Worm (Caenorhabditis elegans) whole organism, L4 larva: Measurements from ENCODE around the gene C32D5.8.
A peak's percentile ranks its signal among the peaks of the same experiment; 100 is the strongest.

Experiments
- D1046.2 ChIP-seq: fragments of 200-800 bp; sonication (Bioruptor generic); IDR thresholded peaks from 2 replicates; pipeline ENCODE4 v1.3.6; 2022; ENCODE audit warnings: missing genetic modification characterization, missing compliant biosample characterization
- F49E8.2 ChIP-seq: sonication (generic microtip); optimal IDR thresholded peaks from 2 replicates; lab custom pipeline; 2016; ENCODE audit warnings: missing compliant biosample characterization, mild to moderate bottlenecking, missing genetic modification characterization, borderline replicate concordance
- R02D3.7 ChIP-seq: fragments of 150-350 bp; sonication (generic microtip); optimal IDR thresholded peaks from 3 replicates; lab custom pipeline; 2014; ENCODE audit warnings: missing biosample characterization, missing genetic modification characterization
- T20F7.1 ChIP-seq: fragments of 200-800 bp; sonication (Bioruptor generic); optimal IDR thresholded peaks from 2 replicates; lab custom pipeline; 2018; ENCODE audit warnings: mild to moderate bottlenecking, missing genetic modification characterization, missing compliant biosample characterization
- Y48G9A.11 ChIP-seq: fragments of 200-800 bp; sonication (Bioruptor generic); IDR thresholded peaks from 2 replicates; pipeline ENCODE4 v1.3.6; 2022; ENCODE audit warnings: missing genetic modification reagents, missing genetic modification characterization, missing compliant biosample characterization
- ZK546.5 ChIP-seq, 2 experiments: sonication (generic microtip); optimal IDR thresholded peaks; 2 replicates each; lab custom pipeline; 2017; ENCODE audit warnings: missing biosample characterization in 2 of 2, missing genetic modification characterization in 2 of 2
- aha-1 ChIP-seq: fragments of 150-350 bp; peaks from one replicate; lab custom pipeline; 2014; ENCODE audit warnings: missing biosample characterization, missing genetic modification characterization
- ama-1 ChIP-seq: fragments of 150-350 bp; optimal IDR thresholded peaks from 2 replicates; lab custom pipeline; 2014; ENCODE audit warnings: inconsistent platforms, mixed read lengths
- ceh-20 ChIP-seq: fragments of 200-800 bp; sonication (Bioruptor generic); IDR thresholded peaks from 2 replicates; pipeline ENCODE4 v1.3.6; 2022; ENCODE audit warnings: missing genetic modification reagents, missing genetic modification characterization, missing compliant biosample characterization
- ceh-28 ChIP-seq: fragments of 150-350 bp; optimal IDR thresholded peaks from 2 replicates; lab custom pipeline; 2014; ENCODE audit warnings: missing biosample characterization, missing genetic modification reagents, missing genetic modification characterization
- ceh-32 ChIP-seq: sonication (generic microtip); optimal IDR thresholded peaks from 2 replicates; lab custom pipeline; 2016; ENCODE audit warnings: mild to moderate bottlenecking, missing genetic modification characterization, missing compliant biosample characterization; ENCODE audit not compliant: poor library complexity
- ces-1 ChIP-seq: fragments of 150-350 bp; sonication (generic microtip); optimal IDR thresholded peaks from 4 replicates; lab custom pipeline; 2014; ENCODE audit warnings: missing biosample characterization, missing genetic modification reagents, missing genetic modification characterization
- ctbp-1 ChIP-seq: fragments of 200-800 bp; sonication (Bioruptor generic); IDR thresholded peaks from 2 replicates; pipeline ENCODE4 v1.3.6; 2022; ENCODE audit warnings: missing genetic modification reagents, missing genetic modification characterization, missing compliant biosample characterization
- daf-16 ChIP-seq, 3 experiments: sonication (generic microtip); optimal IDR thresholded peaks; 2 replicates each; lab custom pipeline; 2016 to 2017; ENCODE audit warnings: missing genetic modification characterization in 3 of 3, missing genetic modification reagents in 3 of 3, mild to moderate bottlenecking in 2 of 3, missing compliant biosample characterization in 2 of 3, missing biosample characterization in 1 of 3, moderate library complexity in 1 of 3
- dmd-6 ChIP-seq: fragments of 200-800 bp; sonication (Bioruptor generic); IDR thresholded peaks from 2 replicates; pipeline ENCODE4 v1.3.6; 2022; ENCODE audit warnings: missing genetic modification reagents, missing genetic modification characterization, missing compliant biosample characterization
- dpl-1 ChIP-seq: fragments of 150-350 bp; optimal IDR thresholded peaks from 2 replicates; lab custom pipeline; 2014; ENCODE audit warnings: missing biosample characterization, missing genetic modification reagents, missing genetic modification characterization
- dve-1 ChIP-seq: sonication (generic microtip); optimal IDR thresholded peaks from 2 replicates; lab custom pipeline; 2017; ENCODE audit warnings: antibody characterized with exemption, mild to moderate bottlenecking, missing genetic modification characterization, missing compliant biosample characterization; ENCODE audit not compliant: insufficient read depth
- egl-27 ChIP-seq: sonication (generic microtip); optimal IDR thresholded peaks from 3 replicates; lab custom pipeline; 2017; ENCODE audit warnings: missing biosample characterization, missing genetic modification reagents, missing genetic modification characterization
- fkh-10 ChIP-seq: fragments of 150-350 bp; optimal IDR thresholded peaks from 2 replicates; lab custom pipeline; 2014; ENCODE audit warnings: missing biosample characterization, missing genetic modification reagents, missing genetic modification characterization
- hlh-11 ChIP-seq: fragments of 200-800 bp; sonication (Bioruptor generic); optimal IDR thresholded peaks from 2 replicates; lab custom pipeline; 2018; ENCODE audit warnings: mild to moderate bottlenecking, missing genetic modification characterization, missing compliant biosample characterization
- hlh-30 ChIP-seq: sonication (generic microtip); optimal IDR thresholded peaks from 2 replicates; lab custom pipeline; 2017; ENCODE audit warnings: antibody characterized with exemption, mild to moderate bottlenecking, missing genetic modification characterization, missing compliant biosample characterization; ENCODE audit not compliant: insufficient read depth
- lim-7 ChIP-seq: fragments of 200-800 bp; sonication (Bioruptor generic); IDR thresholded peaks from 2 replicates; pipeline ENCODE4 v1.3.6; 2022; ENCODE audit warnings: missing genetic modification characterization, missing compliant biosample characterization
- lin-15B ChIP-seq: fragments of 150-350 bp; sonication (generic microtip); optimal IDR thresholded peaks from 3 replicates; lab custom pipeline; 2014; ENCODE audit warnings: missing biosample characterization, missing genetic modification characterization
- lin-39 ChIP-seq: fragments of 150-350 bp; optimal IDR thresholded peaks from 2 replicates; lab custom pipeline; 2014; ENCODE audit warnings: missing biosample characterization, missing genetic modification reagents, missing genetic modification characterization
- lsy-2 ChIP-seq, 2 experiments: fragments of 150-350 bp in 1 of 2; sonication (generic microtip) in 1 of 2; optimal IDR thresholded peaks; 2 replicates each; lab custom pipeline; 2014 to 2017; ENCODE audit warnings: missing biosample characterization in 2 of 2, missing genetic modification characterization in 2 of 2
- madf-5 ChIP-seq, 2 experiments: fragments of 200-800 bp; sonication (Bioruptor generic); IDR thresholded peaks; 2 replicates each; pipeline ENCODE4 v1.3.6; 2022; ENCODE audit warnings: missing compliant biosample characterization in 2 of 2, missing genetic modification characterization in 2 of 2
- mdt-29 ChIP-seq: fragments of 200-800 bp; sonication (Bioruptor generic); IDR thresholded peaks from 2 replicates; pipeline ENCODE4 v1.3.6; 2022; ENCODE audit warnings: missing genetic modification reagents, missing genetic modification characterization, missing compliant biosample characterization
- nhr-102 ChIP-seq: sonication (generic microtip); optimal IDR thresholded peaks from 2 replicates; lab custom pipeline; 2016; ENCODE audit warnings: mild to moderate bottlenecking, missing genetic modification characterization, moderate library complexity, missing compliant biosample characterization
- nhr-11 ChIP-seq: fragments of 150-350 bp; optimal IDR thresholded peaks from 2 replicates; lab custom pipeline; 2014; ENCODE audit warnings: missing biosample characterization, missing genetic modification characterization
- nhr-41 ChIP-seq: fragments of 200-800 bp; sonication (Bioruptor generic); IDR thresholded peaks from 2 replicates; pipeline ENCODE4 v1.3.6; 2022; ENCODE audit warnings: missing genetic modification reagents, missing genetic modification characterization, missing compliant biosample characterization
- nhr-6 ChIP-seq: fragments of 150-350 bp; optimal IDR thresholded peaks from 2 replicates; lab custom pipeline; 2014; ENCODE audit warnings: missing biosample characterization, missing genetic modification characterization
- php-3 ChIP-seq: fragments of 200-800 bp; sonication (Bioruptor generic); IDR thresholded peaks from 2 replicates; pipeline ENCODE4 v1.3.6; 2022; ENCODE audit warnings: missing genetic modification reagents, missing genetic modification characterization, missing compliant biosample characterization
- pqm-1 ChIP-seq: sonication (generic microtip); optimal IDR thresholded peaks from 2 replicates; lab custom pipeline; 2017; ENCODE audit warnings: missing biosample characterization, missing genetic modification characterization
- rbr-2 ChIP-seq: sonication (generic microtip); optimal IDR thresholded peaks from 2 replicates; lab custom pipeline; 2016; ENCODE audit warnings: missing genotype, missing genetic modification characterization, missing compliant biosample characterization
- saeg-2 ChIP-seq: fragments of 200-800 bp; sonication (Bioruptor generic); IDR thresholded peaks from 2 replicates; pipeline ENCODE4 v1.3.6; 2022; ENCODE audit warnings: missing genetic modification reagents, missing genetic modification characterization, missing compliant biosample characterization
- set-16 ChIP-seq: fragments of 200-800 bp; sonication (Bioruptor generic); IDR thresholded peaks from 2 replicates; pipeline ENCODE4 v1.3.6; 2022; ENCODE audit warnings: missing genetic modification reagents, missing genetic modification characterization, missing compliant biosample characterization
- snpc-4 ChIP-seq: fragments of 150-350 bp; optimal IDR thresholded peaks from 2 replicates; lab custom pipeline; 2014; ENCODE audit warnings: missing biosample characterization, missing genetic modification characterization
- spr-1 ChIP-seq: sonication (generic microtip); optimal IDR thresholded peaks from 2 replicates; lab custom pipeline; 2016; ENCODE audit warnings: mild to moderate bottlenecking, missing genetic modification characterization, missing compliant biosample characterization
- spr-3 ChIP-seq: fragments of 200-800 bp; sonication (Bioruptor generic); optimal IDR thresholded peaks from 2 replicates; lab custom pipeline; 2018; ENCODE audit warnings: mild to moderate bottlenecking, missing genetic modification characterization, missing compliant biosample characterization
- unc-130 ChIP-seq: sonication (generic microtip); optimal IDR thresholded peaks from 2 replicates; lab custom pipeline; 2016; ENCODE audit warnings: missing genetic modification reagents, missing genetic modification characterization, missing compliant biosample characterization
- unc-62 ChIP-seq, 3 experiments: fragments of 150-350 bp in 1 of 3; sonication (generic microtip); optimal IDR thresholded peaks in 2 of 3; peaks in 1 of 3; 1 replicate in 1 of 3; 2 replicates in 2 of 3; lab custom pipeline; 2014 to 2017; ENCODE audit warnings: missing biosample characterization in 3 of 3, missing genetic modification characterization in 3 of 3, missing genetic modification reagents in 3 of 3, missing genotype in 1 of 3
- zag-1 ChIP-seq: fragments of 150-350 bp; optimal IDR thresholded peaks from 2 replicates; lab custom pipeline; 2014; ENCODE audit warnings: missing biosample characterization, missing genetic modification characterization
- zip-11 ChIP-seq: fragments of 200-800 bp; sonication (Bioruptor generic); IDR thresholded peaks from 2 replicates; pipeline ENCODE4 v1.3.6; 2022; ENCODE audit warnings: missing genetic modification characterization, missing compliant biosample characterization
- zip-2 ChIP-seq: fragments of 150-350 bp; optimal IDR thresholded peaks from 2 replicates; lab custom pipeline; 2014; ENCODE audit warnings: missing biosample characterization, missing genetic modification characterization
- ztf-11 ChIP-seq: fragments of 150-350 bp; optimal IDR thresholded peaks from 2 replicates; lab custom pipeline; 2014; ENCODE audit warnings: missing biosample characterization, missing genetic modification characterization

C32D5.8 gene

ce11 chrII:6342455-6342854 is 3.3 kb downstream of the C32D5.8 start:
- TF ChIP-seq ZK546.5 (tag; optimal IDR thresholded peaks at IDR 0.05; lab: Kevin White, UChicago) (no peak), nhr-41 (no peak), aha-1 (peak; percentile 75), unc-62 (GFP tag; optimal IDR thresholded peaks at IDR 0.05 in 1 of 2; lab: Kevin White, UChicago) (peak in 1 of 2 experiments; percentile 23), unc-62 (tag; optimal IDR thresholded peaks at IDR 0.05; lab: Kevin White, UChicago) (no peak), set-16 (GFP tag; lab: Robert Waterston, UW) (no peak)

- TF ChIP-seq zip-11 (GFP tag; lab: Robert Waterston, UW) (no peak), Y48G9A.11 (GFP tag; lab: Robert Waterston, UW) (no peak), ctbp-1 (GFP tag; lab: Robert Waterston, UW) (no peak), saeg-2 (GFP tag; lab: Robert Waterston, UW) (no peak), unc-130 (no peak), snpc-4 (no peak), aha-1 (peak; percentile 96), fkh-10 (GFP tag; lab: Kevin White, UChicago) (no peak), zip-2 (no peak), R02D3.7 (tag; lab: Kevin White, UChicago) (no peak), mdt-29 (no peak), ces-1 (GFP tag; lab: Kevin White, UChicago) (no peak), zag-1 (no peak), ztf-11 (tag; lab: Kevin White, UChicago) (no peak), hlh-30 (tag; lab: Kevin White, UChicago) (peak; percentile 63), hlh-11 (tag; lab: Kevin White, UChicago) (peak; percentile 19), dmd-6 (GFP tag; lab: Robert Waterston, UW) (no peak)
These were observed 4.7 kb downstream of the C32D5.8 start for ce11 chrII:6341076-6341475.

ce11 chrII:6339948-6340347 is 5.8 kb downstream of the C32D5.8 start, which contains the start of gene C32D5.7:
Gene C32D5.7, minus strand, starts transcription at chrII:6340048.
- no peak for TF ChIP-seq nhr-102 (tag; lab: Kevin White, UChicago)
- no peak for TF ChIP-seq ceh-28 (tag; lab: Kevin White, UChicago)
- no peak for TF ChIP-seq T20F7.1 (GFP tag; lab: Kevin White, UChicago)
- TF ChIP-seq nhr-41, result no peak
- TF ChIP-seq lin-15B (tag; lab: Kevin White, UChicago), result no peak
- TF ChIP-seq ceh-20, result no peak
- no peak for TF ChIP-seq zip-11 (GFP tag; lab: Robert Waterston, UW)
- TF ChIP-seq php-3 (GFP tag; lab: Robert Waterston, UW), result no peak
- TF ChIP-seq spr-1 (tag; lab: Kevin White, UChicago), result no peak
- no peak for TF ChIP-seq dpl-1 (GFP tag; lab: Kevin White, UChicago)
- no peak for TF ChIP-seq lim-7
- TF ChIP-seq F49E8.2 (tag; lab: Kevin White, UChicago), result no peak
- no peak for TF ChIP-seq ceh-32 (tag; lab: Kevin White, UChicago)
- TF ChIP-seq nhr-6, result no peak
- no peak for TF ChIP-seq spr-3 (GFP tag; lab: Kevin White, UChicago)
- TF ChIP-seq D1046.2 (GFP tag; lab: Robert Waterston, UW), result no peak

ce11 chrII:6339511-6339910 is 6.3 kb downstream of the C32D5.8 start:
- no peak for TF ChIP-seq nhr-11
- peak; percentile 51 for TF ChIP-seq pqm-1 (tag; lab: Kevin White, UChicago)
- TF ChIP-seq ctbp-1 (GFP tag; lab: Robert Waterston, UW), result no peak
- TF ChIP-seq dve-1 (tag; lab: Kevin White, UChicago), result peak; percentile 33
- no peak for TF ChIP-seq daf-16 (GFP tag; optimal IDR thresholded peaks at IDR 0.05; lab: Kevin White, UChicago)
- peak; percentile 59 for TF ChIP-seq daf-16 (tag; optimal IDR thresholded peaks at IDR 0.05; lab: Kevin White, UChicago)
- no peak for TF ChIP-seq egl-27
- TF ChIP-seq lin-39 (tag; lab: Kevin White, UChicago), result no peak
- TF ChIP-seq ama-1 (lab: Kevin White, UChicago), result no peak
- peak; percentile 74 for TF ChIP-seq aha-1
- TF ChIP-seq madf-5 (GFP tag; IDR thresholded peaks at IDR 0.05; lab: Robert Waterston, UW), result no peak
- no peak for TF ChIP-seq rbr-2
- peak in 1 of 2 experiments; percentile 11 for TF ChIP-seq lsy-2 (tag; optimal IDR thresholded peaks at IDR 0.05; lab: Kevin White, UChicago)
